Worm (Caenorhabditis elegans) whole organism, L4 larva: ENCODE measurements around the gene K05G3.1.

Experiments used
- Y48G9A.11 ChIP-seq: fragments of 200-800 bp; sonication (Bioruptor generic); IDR thresholded peaks from 2 replicates; pipeline ENCODE4 v1.3.6; 2022; ENCODE audit warnings: missing genetic modification reagents, missing genetic modification characterization, missing compliant biosample characterization
- ama-1 ChIP-seq: fragments of 150-350 bp; optimal IDR thresholded peaks from 2 replicates; lab custom pipeline; 2014; ENCODE audit warnings: inconsistent platforms, mixed read lengths
- ceh-28 ChIP-seq: fragments of 150-350 bp; optimal IDR thresholded peaks from 2 replicates; lab custom pipeline; 2014; ENCODE audit warnings: missing biosample characterization, missing genetic modification reagents, missing genetic modification characterization
- hmg-1.1 ChIP-seq: fragments of 200-800 bp; sonication (Bioruptor generic); IDR thresholded peaks from 2 replicates; pipeline ENCODE4 v1.3.6; 2022; ENCODE audit warnings: missing genetic modification reagents, missing genetic modification characterization, missing compliant biosample characterization
- lin-38 ChIP-seq: fragments of 200-800 bp; sonication (Bioruptor generic); IDR thresholded peaks from 2 replicates; pipeline ENCODE4 v1.3.6; 2022; ENCODE audit warnings: missing genetic modification reagents, missing genetic modification characterization, missing compliant biosample characterization
- pha-4 ChIP-seq, 2 experiments: fragments of 150-350 bp in 1 of 2; fragments of 200-800 bp in 1 of 2; sonication (Bioruptor generic) in 1 of 2; IDR thresholded peaks in 1 of 2; optimal IDR thresholded peaks in 1 of 2; 2 replicates each; pipeline versions ENCODE4 v1.3.6 to Lab custom; 2014 to 2022; ENCODE audit warnings: missing genetic modification characterization in 2 of 2, missing genetic modification reagents in 2 of 2, missing biosample characterization in 1 of 2, missing compliant biosample characterization in 1 of 2
- spr-1 ChIP-seq: sonication (generic microtip); optimal IDR thresholded peaks from 2 replicates; lab custom pipeline; 2016; ENCODE audit warnings: mild to moderate bottlenecking, missing genetic modification characterization, missing compliant biosample characterization

DNA sequence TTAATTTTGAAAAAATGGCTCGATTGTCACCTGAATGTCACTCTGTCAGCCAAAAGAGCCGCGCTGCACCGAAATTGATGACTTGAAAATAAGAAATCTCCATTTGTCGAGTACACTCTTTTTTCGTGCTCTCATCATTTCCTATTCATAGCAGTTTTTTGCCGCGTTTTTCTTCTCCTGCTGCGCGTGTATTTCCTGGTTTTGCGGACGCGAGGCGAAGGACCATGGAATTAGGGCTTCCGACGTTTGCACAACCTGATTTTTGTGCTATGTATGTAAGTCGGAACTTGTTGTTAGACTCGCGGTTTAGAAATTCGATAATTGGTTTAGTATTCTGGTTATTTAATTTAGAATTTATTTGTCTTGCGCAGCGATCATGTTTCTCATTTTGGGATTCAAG is 20.9 kb upstream of the K05G3.1 start:
- TF ChIP-seq ama-1 (no peak), hmg-1.1 (no peak), pha-4 (GFP tag; IDR thresholded peaks at IDR 0.05; lab: Robert Waterston, UW) (no peak), pha-4 (tag; optimal IDR thresholded peaks at IDR 0.05; lab: Kevin White, UChicago) (no peak), Y48G9A.11 (GFP tag; lab: Robert Waterston, UW) (no peak), ceh-28 (no peak), spr-1 (tag; lab: Kevin White, UChicago) (no peak), lin-38 (GFP tag; lab: Robert Waterston, UW) (no peak)
